Worm (Caenorhabditis elegans) whole organism, L3 larva: Measurements from ENCODE around the gene rnh-1.0.

Experiments
- R02D3.7 ChIP-seq: fragments of 150-350 bp; optimal IDR thresholded peaks from 2 replicates; lab custom pipeline; 2014; ENCODE audit warnings: missing biosample characterization, missing genetic modification characterization
- ZK546.5 ChIP-seq: sonication (generic microtip); optimal IDR thresholded peaks from 2 replicates; lab custom pipeline; 2017; ENCODE audit warnings: missing biosample characterization, missing genetic modification characterization
- aly-2 ChIP-seq: fragments of 150-350 bp; optimal IDR thresholded peaks from 2 replicates; lab custom pipeline; 2014; ENCODE audit warnings: missing biosample characterization, missing genetic modification characterization
- ama-1 ChIP-seq: fragments of 150-350 bp; optimal IDR thresholded peaks from 2 replicates; lab custom pipeline; 2018
- ceh-16 ChIP-seq: sonication (generic microtip); optimal IDR thresholded peaks from 2 replicates; lab custom pipeline; 2017; ENCODE audit warnings: missing biosample characterization, missing genetic modification characterization
- ceh-28 ChIP-seq: fragments of 150-350 bp; optimal IDR thresholded peaks from 2 replicates; lab custom pipeline; 2014; ENCODE audit warnings: missing biosample characterization, missing genetic modification reagents, missing genetic modification characterization
- ceh-82 ChIP-seq: fragments of 150-350 bp; optimal IDR thresholded peaks from 2 replicates; lab custom pipeline; 2014; ENCODE audit warnings: missing biosample characterization, missing genetic modification characterization
- ceh-9 ChIP-seq: sonication (generic microtip); optimal IDR thresholded peaks from 2 replicates; lab custom pipeline; 2018; ENCODE audit warnings: missing biosample characterization, missing genetic modification characterization
- egl-27 ChIP-seq: sonication (generic microtip); optimal IDR thresholded peaks from 4 replicates; lab custom pipeline; 2017; ENCODE audit warnings: missing biosample characterization, missing genetic modification reagents, missing genetic modification characterization
- egl-5 ChIP-seq: fragments of 150-350 bp; optimal IDR thresholded peaks from 2 replicates; lab custom pipeline; 2017; ENCODE audit warnings: missing biosample characterization, missing genetic modification reagents, missing genetic modification characterization, inconsistent platforms
- elt-1 ChIP-seq: fragments of 150-350 bp; optimal IDR thresholded peaks from 2 replicates; lab custom pipeline; 2014; ENCODE audit warnings: missing biosample characterization, missing genetic modification characterization
- elt-2 ChIP-seq: sonication (generic microtip); optimal IDR thresholded peaks from 2 replicates; lab custom pipeline; 2016; ENCODE audit warnings: missing genetic modification reagents, mild to moderate bottlenecking, missing genetic modification characterization, missing compliant biosample characterization
- elt-3 ChIP-seq, 3 experiments: fragments of 150-350 bp in 1 of 3; sonication (generic microtip) in 2 of 3; optimal IDR thresholded peaks; 2 replicates in 2 of 3; 4 replicates in 1 of 3; lab custom pipeline; 2014 to 2017; ENCODE audit warnings: missing biosample characterization in 3 of 3, missing genetic modification characterization in 3 of 3
- eor-1 ChIP-seq, 2 experiments: fragments of 150-350 bp; optimal IDR thresholded peaks; 2 replicates each; lab custom pipeline; 2014 to 2018; ENCODE audit warnings: missing biosample characterization in 2 of 2, missing genetic modification characterization in 2 of 2
- fkh-10 ChIP-seq: sonication (generic microtip); optimal IDR thresholded peaks from 2 replicates; lab custom pipeline; 2017; ENCODE audit warnings: missing biosample characterization, missing genetic modification reagents, missing genetic modification characterization
- fkh-2 ChIP-seq: fragments of 150-350 bp; optimal IDR thresholded peaks from 2 replicates; lab custom pipeline; 2014; ENCODE audit warnings: missing biosample characterization, missing genetic modification reagents, missing genetic modification characterization
- fos-1 ChIP-seq: fragments of 150-350 bp; optimal IDR thresholded peaks from 2 replicates; lab custom pipeline; 2014; ENCODE audit warnings: missing biosample characterization, missing genetic modification characterization
- hmg-11 ChIP-seq: sonication (generic microtip); optimal IDR thresholded peaks from 2 replicates; lab custom pipeline; 2016; ENCODE audit warnings: missing genetic modification characterization, missing compliant biosample characterization
- jun-1 ChIP-seq: fragments of 150-350 bp; optimal IDR thresholded peaks from 2 replicates; lab custom pipeline; 2014; ENCODE audit warnings: missing biosample characterization, missing genetic modification reagents, missing genetic modification characterization
- lin-15B ChIP-seq: fragments of 150-350 bp; optimal IDR thresholded peaks from 2 replicates; lab custom pipeline; 2014; ENCODE audit warnings: missing biosample characterization, missing genetic modification characterization
- lin-39 ChIP-seq: fragments of 150-350 bp; optimal IDR thresholded peaks from 2 replicates; lab custom pipeline; 2018; ENCODE audit warnings: missing biosample characterization, missing genetic modification reagents, missing genetic modification characterization
- mdl-1 ChIP-seq: fragments of 150-350 bp; optimal IDR thresholded peaks from 2 replicates; lab custom pipeline; 2014; ENCODE audit warnings: missing biosample characterization, missing genetic modification characterization
- nfya-1 ChIP-seq: sonication (generic microtip); optimal IDR thresholded peaks from 2 replicates; lab custom pipeline; 2017; ENCODE audit warnings: missing genetic modification characterization, mild to moderate bottlenecking, missing compliant biosample characterization, antibody characterized with exemption, moderate library complexity; ENCODE audit not compliant: insufficient read depth
- nhr-11 ChIP-seq: fragments of 150-350 bp; optimal IDR thresholded peaks from 2 replicates; lab custom pipeline; 2014; ENCODE audit warnings: missing biosample characterization, missing genetic modification characterization
- nhr-12 ChIP-seq: fragments of 150-350 bp; optimal IDR thresholded peaks from 2 replicates; lab custom pipeline; 2014; ENCODE audit warnings: missing biosample characterization, missing genetic modification characterization
- nhr-23 ChIP-seq: fragments of 150-350 bp; optimal IDR thresholded peaks from 2 replicates; lab custom pipeline; 2014; ENCODE audit warnings: missing biosample characterization, missing genetic modification reagents, missing genetic modification characterization
- nhr-237 ChIP-seq: fragments of 150-350 bp; optimal IDR thresholded peaks from 2 replicates; lab custom pipeline; 2014; ENCODE audit warnings: missing biosample characterization, missing genetic modification characterization
- nhr-25 ChIP-seq: sonication (generic microtip); optimal IDR thresholded peaks from 2 replicates; lab custom pipeline; 2017; ENCODE audit warnings: missing biosample characterization, missing genetic modification characterization
- nhr-28 ChIP-seq: fragments of 150-350 bp; optimal IDR thresholded peaks from 2 replicates; lab custom pipeline; 2014; ENCODE audit warnings: missing biosample characterization, missing genetic modification characterization
- nhr-76 ChIP-seq: fragments of 150-350 bp; sonication (generic microtip); optimal IDR thresholded peaks from 5 replicates; lab custom pipeline; 2014; ENCODE audit warnings: missing biosample characterization, missing genetic modification characterization
- pha-4 ChIP-seq: fragments of 150-350 bp; optimal IDR thresholded peaks from 2 replicates; lab custom pipeline; 2014; ENCODE audit warnings: missing biosample characterization, missing genetic modification reagents, missing genetic modification characterization
- pqm-1 ChIP-seq: fragments of 150-350 bp; optimal IDR thresholded peaks from 2 replicates; lab custom pipeline; 2017; ENCODE audit warnings: missing biosample characterization, missing genetic modification characterization, inconsistent platforms
- sea-2 ChIP-seq: fragments of 150-350 bp; sonication (generic microtip); optimal IDR thresholded peaks from 4 replicates; lab custom pipeline; 2014; ENCODE audit warnings: missing biosample characterization, missing genetic modification reagents, missing genetic modification characterization
- skn-1 ChIP-seq: fragments of 150-350 bp; optimal IDR thresholded peaks from 2 replicates; lab custom pipeline; 2014; ENCODE audit warnings: missing biosample characterization, missing genetic modification characterization
- snpc-4 ChIP-seq: fragments of 150-350 bp; optimal IDR thresholded peaks from 2 replicates; lab custom pipeline; 2014; ENCODE audit warnings: missing biosample characterization, missing genetic modification characterization
- tbx-2 ChIP-seq: sonication (generic microtip); optimal IDR thresholded peaks from 2 replicates; lab custom pipeline; 2016; ENCODE audit warnings: mild to moderate bottlenecking, missing genetic modification characterization, missing compliant biosample characterization
- unc-39 ChIP-seq: sonication (generic microtip); optimal IDR thresholded peaks from 4 replicates; lab custom pipeline; 2017; ENCODE audit warnings: missing biosample characterization, missing genetic modification characterization
- unc-62 ChIP-seq: fragments of 150-350 bp; sonication (generic microtip); optimal IDR thresholded peaks from 4 replicates; lab custom pipeline; 2014; ENCODE audit warnings: missing biosample characterization, missing genetic modification reagents, missing genetic modification characterization
- zag-1 ChIP-seq: fragments of 150-350 bp; optimal IDR thresholded peaks from 2 replicates; lab custom pipeline; 2014; ENCODE audit warnings: missing biosample characterization, missing genetic modification characterization
- ztf-11 ChIP-seq: fragments of 150-350 bp; optimal IDR thresholded peaks from 2 replicates; lab custom pipeline; 2014; ENCODE audit warnings: missing biosample characterization, missing genetic modification characterization
- ztf-4 ChIP-seq: fragments of 150-350 bp; optimal IDR thresholded peaks from 2 replicates; lab custom pipeline; 2014; ENCODE audit warnings: missing biosample characterization, missing genetic modification characterization

rnh-1.0 gene

ce11 chrII:4959719-4960118 is 35.4 kb upstream of the rnh-1.0 start, which contains the start of gene ulp-2:
Gene ulp-2, minus strand, starts transcription at chrII:4959876.
- TF ChIP-seq nhr-11 (tag; lab: Kevin White, UChicago) (no peak), lin-39 (peak; percentile 38), snpc-4 (tag; lab: Kevin White, UChicago) (no peak), nhr-25 (tag; lab: Kevin White, UChicago) (peak; percentile 28), tbx-2 (tag; lab: Kevin White, UChicago) (no peak), fos-1 (tag; lab: Kevin White, UChicago) (no peak), nhr-76 (tag; lab: Kevin White, UChicago) (no peak), R02D3.7 (tag; lab: Kevin White, UChicago) (no peak), elt-2 (peak; percentile 15), ceh-9 (tag; lab: Kevin White, UChicago) (no peak), ceh-16 (tag; lab: Kevin White, UChicago) (no peak), pha-4 (tag; lab: Kevin White, UChicago) (peak; percentile 42), nhr-12 (no peak), sea-2 (GFP tag; lab: Kevin White, UChicago) (no peak), skn-1 (peak; percentile 34), elt-1 (tag; lab: Kevin White, UChicago) (no peak), eor-1 (tag; optimal IDR thresholded peaks at IDR 0.05; lab: Kevin White, UChicago) (no peak), fkh-10 (GFP tag; lab: Kevin White, UChicago) (no peak), ceh-28 (tag; lab: Kevin White, UChicago) (no peak), ceh-82 (no peak), nhr-237 (tag; lab: Kevin White, UChicago) (no peak), ZK546.5 (tag; lab: Kevin White, UChicago) (no peak), jun-1 (no peak), hmg-11 (peak; percentile 12), ztf-4 (tag; lab: Kevin White, UChicago) (no peak), unc-62 (no peak), nhr-28 (tag; lab: Kevin White, UChicago) (no peak), egl-5 (tag; lab: Kevin White, UChicago) (no peak), aly-2 (tag; lab: Kevin White, UChicago) (no peak), unc-39 (no peak), ztf-11 (tag; lab: Kevin White, UChicago) (no peak), zag-1 (tag; lab: Kevin White, UChicago) (no peak), elt-3 (tag; optimal IDR thresholded peaks at IDR 0.05; lab: Kevin White, UChicago) (no peak), lin-15B (tag; lab: Kevin White, UChicago) (peak; percentile 49), nfya-1 (tag; lab: Kevin White, UChicago) (peak; percentile 15)

- peak; percentile 60 for TF ChIP-seq pqm-1 (tag; lab: Kevin White, UChicago)
- peak; percentile 95 for TF ChIP-seq elt-2
- no peak for TF ChIP-seq snpc-4 (tag; lab: Kevin White, UChicago)
- TF ChIP-seq ceh-16 (tag; lab: Kevin White, UChicago) = no peak
- no peak for TF ChIP-seq fkh-10 (GFP tag; lab: Kevin White, UChicago)
- peak; percentile 65 for TF ChIP-seq nhr-76 (tag; lab: Kevin White, UChicago)
- TF ChIP-seq ama-1 (lab: Kevin White, UChicago) = no peak
- TF ChIP-seq egl-27 (tag; lab: Kevin White, UChicago) = no peak
- TF ChIP-seq hmg-11 = no peak
- no peak for TF ChIP-seq skn-1
- TF ChIP-seq tbx-2 (tag; lab: Kevin White, UChicago) = no peak
- TF ChIP-seq lin-39 = no peak
- no peak for TF ChIP-seq nhr-25 (tag; lab: Kevin White, UChicago)
- TF ChIP-seq ceh-9 (tag; lab: Kevin White, UChicago) = no peak
- no peak for TF ChIP-seq pha-4 (tag; lab: Kevin White, UChicago)
- no peak for TF ChIP-seq sea-2 (GFP tag; lab: Kevin White, UChicago)
- no peak for TF ChIP-seq unc-62
- no peak for TF ChIP-seq fos-1 (tag; lab: Kevin White, UChicago)
- no peak for TF ChIP-seq fkh-2 (tag; lab: Kevin White, UChicago)
- no peak for TF ChIP-seq ztf-11 (tag; lab: Kevin White, UChicago)
- TF ChIP-seq mdl-1 (tag; lab: Kevin White, UChicago) = no peak
- TF ChIP-seq ceh-82 = no peak
- TF ChIP-seq R02D3.7 (tag; lab: Kevin White, UChicago) = no peak
- peak; percentile 35 for TF ChIP-seq nhr-23
- TF ChIP-seq, all 47 proteins: peak for 4
Observed at ce11 chrII:4960690-4961089, 34.4 kb upstream of the rnh-1.0 start.
